Worm (Caenorhabditis elegans) whole organism, L1 larva: ENCODE measurements around the gene ins-35.

Experiments used
- C16A3.4 ChIP-seq: fragments of 150-350 bp; optimal IDR thresholded peaks from 2 replicates; lab custom pipeline; 2014; ENCODE audit warnings: missing biosample characterization, missing genetic modification characterization
- C34B4.2 ChIP-seq: sonication (generic microtip); optimal IDR thresholded peaks from 2 replicates; lab custom pipeline; 2017; ENCODE audit warnings: mild to moderate bottlenecking, missing genetic modification characterization, missing compliant biosample characterization
- F16B12.6 ChIP-seq: fragments of 150-350 bp; optimal IDR thresholded peaks from 2 replicates; lab custom pipeline; 2014; ENCODE audit warnings: missing biosample characterization, missing genetic modification characterization
- Y116A8C.19 ChIP-seq: sonication (generic microtip); optimal IDR thresholded peaks from 2 replicates; lab custom pipeline; 2016; ENCODE audit warnings: missing compliant biosample characterization, missing genetic modification characterization, borderline replicate concordance
- alr-1 ChIP-seq: fragments of 200-800 bp; sonication (Bioruptor generic); optimal IDR thresholded peaks from 2 replicates; lab custom pipeline; 2018; ENCODE audit warnings: borderline replicate concordance, mild to moderate bottlenecking, missing genetic modification characterization, missing compliant biosample characterization
- aly-2 ChIP-seq: fragments of 150-350 bp; optimal IDR thresholded peaks from 2 replicates; lab custom pipeline; 2014; ENCODE audit warnings: missing biosample characterization, missing genetic modification characterization
- ama-1 ChIP-seq: fragments of 150-350 bp; optimal IDR thresholded peaks from 2 replicates; lab custom pipeline; 2014
- blmp-1 ChIP-seq: fragments of 150-350 bp; optimal IDR thresholded peaks from 2 replicates; lab custom pipeline; 2014; ENCODE audit warnings: missing biosample characterization, missing genetic modification characterization
- ceh-63 ChIP-seq: fragments of 200-800 bp; sonication (Bioruptor generic); optimal IDR thresholded peaks from 2 replicates; lab custom pipeline; 2018; ENCODE audit warnings: mild to moderate bottlenecking, missing genetic modification characterization, missing compliant biosample characterization
- ceh-82 ChIP-seq, 3 experiments: fragments of 150-350 bp in 1 of 3; sonication (generic microtip) in 2 of 3; optimal IDR thresholded peaks; 2 replicates each; lab custom pipeline; 2014 to 2017; ENCODE audit warnings: missing biosample characterization in 3 of 3, missing genetic modification characterization in 3 of 3
- ceh-90 ChIP-seq: sonication (generic microtip); optimal IDR thresholded peaks from 2 replicates; lab custom pipeline; 2016; ENCODE audit warnings: missing genetic modification characterization, missing compliant biosample characterization
- ces-1 ChIP-seq: fragments of 150-350 bp; optimal IDR thresholded peaks from 2 replicates; lab custom pipeline; 2014; ENCODE audit warnings: missing biosample characterization, missing genetic modification reagents, missing genetic modification characterization
- dpl-1 ChIP-seq, 3 experiments: fragments of 150-350 bp in 2 of 3; sonication (generic microtip) in 1 of 3; optimal IDR thresholded peaks; 2 replicates each; lab custom pipeline; 2014 to 2017; ENCODE audit warnings: missing biosample characterization in 3 of 3, missing genetic modification characterization in 3 of 3, missing genetic modification reagents in 3 of 3
- efl-1 ChIP-seq, 4 experiments: fragments of 150-350 bp; optimal IDR thresholded peaks in 3 of 4; peaks in 1 of 4; 1 replicate in 1 of 4; 2 replicates in 3 of 4; lab custom pipeline; 2014; ENCODE audit warnings: missing biosample characterization in 2 of 4, missing genetic modification characterization in 2 of 4, missing genetic modification reagents in 2 of 4
- efl-3 ChIP-seq: fragments of 200-800 bp; sonication (Bioruptor generic); optimal IDR thresholded peaks from 2 replicates; lab custom pipeline; 2018; ENCODE audit warnings: mild to moderate bottlenecking, missing genetic modification characterization, missing compliant biosample characterization
- egl-13 ChIP-seq: sonication (generic microtip); optimal IDR thresholded peaks from 2 replicates; lab custom pipeline; 2016; ENCODE audit warnings: missing genotype, missing genetic modification reagents, missing genetic modification characterization, missing compliant biosample characterization
- elt-2 ChIP-seq: sonication (generic microtip); optimal IDR thresholded peaks from 2 replicates; lab custom pipeline; 2016; ENCODE audit warnings: missing genetic modification characterization, mild to moderate bottlenecking, inconsistent platforms, missing compliant biosample characterization, missing genetic modification reagents
- fkh-10 ChIP-seq: sonication (generic microtip); optimal IDR thresholded peaks from 2 replicates; lab custom pipeline; 2017; ENCODE audit warnings: missing biosample characterization, missing genetic modification reagents, missing genetic modification characterization
- fos-1 ChIP-seq: fragments of 150-350 bp; optimal IDR thresholded peaks from 2 replicates; lab custom pipeline; 2014; ENCODE audit warnings: missing biosample characterization, missing genetic modification characterization
- isw-1 ChIP-seq: fragments of 200-800 bp; sonication (Bioruptor generic); IDR thresholded peaks from 2 replicates; pipeline ENCODE4 v1.3.6; 2022; ENCODE audit warnings: missing genetic modification characterization, missing compliant biosample characterization
- lin-13 ChIP-seq: fragments of 150-350 bp; optimal IDR thresholded peaks from 2 replicates; lab custom pipeline; 2014; ENCODE audit warnings: missing biosample characterization, missing genetic modification reagents, missing genetic modification characterization
- lin-14 ChIP-seq: fragments of 200-800 bp; sonication (Bioruptor generic); optimal IDR thresholded peaks from 2 replicates; lab custom pipeline; 2018; ENCODE audit warnings: mild to moderate bottlenecking, missing genetic modification characterization, moderate library complexity, missing compliant biosample characterization
- lin-15B ChIP-seq: fragments of 150-350 bp; sonication (generic microtip); optimal IDR thresholded peaks from 3 replicates; lab custom pipeline; 2014; ENCODE audit warnings: missing biosample characterization, missing genetic modification characterization
- lin-35 ChIP-seq, 2 experiments: fragments of 150-350 bp; optimal IDR thresholded peaks; 2 replicates each; lab custom pipeline; 2014; ENCODE audit warnings: missing biosample characterization in 2 of 2, missing genetic modification characterization in 2 of 2, missing genetic modification reagents in 2 of 2
- lir-3 ChIP-seq: sonication (generic microtip); optimal IDR thresholded peaks from 2 replicates; lab custom pipeline; 2016; ENCODE audit warnings: mild to moderate bottlenecking, missing genetic modification characterization, moderate library complexity, missing compliant biosample characterization; ENCODE audit not compliant: poor library complexity
- lsy-2 ChIP-seq, 2 experiments: fragments of 150-350 bp; optimal IDR thresholded peaks; 2 replicates each; lab custom pipeline; 2014; ENCODE audit warnings: missing biosample characterization in 2 of 2, missing genetic modification characterization in 2 of 2
- mdl-1 ChIP-seq, 2 experiments: fragments of 150-350 bp; optimal IDR thresholded peaks; 2 replicates each; lab custom pipeline; 2014 to 2017; ENCODE audit warnings: missing biosample characterization in 2 of 2, missing genetic modification characterization in 2 of 2, inconsistent platforms in 1 of 2
- mep-1 ChIP-seq: fragments of 150-350 bp; optimal IDR thresholded peaks from 2 replicates; lab custom pipeline; 2014; ENCODE audit warnings: missing biosample characterization, missing genetic modification characterization
- nhr-12 ChIP-seq: sonication (generic microtip); optimal IDR thresholded peaks from 2 replicates; lab custom pipeline; 2017; ENCODE audit warnings: missing biosample characterization, missing genetic modification characterization
- nhr-19 ChIP-seq: fragments of 200-800 bp; sonication (Bioruptor generic); conservative IDR thresholded peaks from 2 replicates; pipeline ENCODE4 v1.3.6; 2022; ENCODE audit warnings: missing genetic modification characterization, missing compliant biosample characterization
- nhr-237 ChIP-seq: fragments of 150-350 bp; optimal IDR thresholded peaks from 2 replicates; lab custom pipeline; 2014; ENCODE audit warnings: missing biosample characterization, missing genetic modification characterization
- nhr-28 ChIP-seq: fragments of 150-350 bp; optimal IDR thresholded peaks from 2 replicates; lab custom pipeline; 2014; ENCODE audit warnings: missing biosample characterization, missing genetic modification characterization
- nhr-47 ChIP-seq: sonication (generic microtip); optimal IDR thresholded peaks from 2 replicates; lab custom pipeline; 2016; ENCODE audit warnings: mild to moderate bottlenecking, missing genetic modification characterization, moderate library complexity, missing compliant biosample characterization
- nhr-71 ChIP-seq: sonication (generic microtip); optimal IDR thresholded peaks from 2 replicates; lab custom pipeline; 2016; ENCODE audit warnings: mild to moderate bottlenecking, missing genetic modification characterization, moderate library complexity, missing compliant biosample characterization
- nhr-77 ChIP-seq: fragments of 150-350 bp; optimal IDR thresholded peaks from 2 replicates; lab custom pipeline; 2014; ENCODE audit warnings: missing biosample characterization, missing genetic modification characterization
- nhr-85 ChIP-seq: sonication (generic microtip); peaks from one replicate; lab custom pipeline; 2016; ENCODE audit warnings: missing genetic modification characterization, inconsistent platforms, missing compliant biosample characterization
- nhr-90 ChIP-seq: sonication (generic microtip); optimal IDR thresholded peaks from 2 replicates; lab custom pipeline; 2016; ENCODE audit warnings: mild to moderate bottlenecking, missing genetic modification characterization, missing compliant biosample characterization; ENCODE audit not compliant: poor library complexity
- pag-3 ChIP-seq: sonication (generic microtip); optimal IDR thresholded peaks from 2 replicates; lab custom pipeline; 2017; ENCODE audit warnings: missing genetic modification characterization, mild to moderate bottlenecking, missing compliant biosample characterization, antibody characterized with exemption, borderline replicate concordance; ENCODE audit not compliant: insufficient read depth
- pax-3 ChIP-seq: fragments of 200-800 bp; sonication (Bioruptor generic); optimal IDR thresholded peaks from 2 replicates; lab custom pipeline; 2018; ENCODE audit warnings: mild to moderate bottlenecking, missing genetic modification characterization, moderate library complexity, missing compliant biosample characterization
- snu-23 ChIP-seq: sonication (generic microtip); optimal IDR thresholded peaks from 2 replicates; lab custom pipeline; 2016; ENCODE audit warnings: missing genetic modification characterization, missing compliant biosample characterization
- sox-4 ChIP-seq: sonication (generic microtip); optimal IDR thresholded peaks from 2 replicates; lab custom pipeline; 2016; ENCODE audit warnings: missing genetic modification characterization, missing compliant biosample characterization
- swsn-7 ChIP-seq: sonication (generic microtip); optimal IDR thresholded peaks from 2 replicates; lab custom pipeline; 2016; ENCODE audit warnings: missing genetic modification characterization, missing compliant biosample characterization
- unc-30 ChIP-seq: sonication (generic microtip); optimal IDR thresholded peaks from 2 replicates; lab custom pipeline; 2017; ENCODE audit warnings: missing biosample characterization, missing genetic modification characterization
- unc-98 ChIP-seq: fragments of 200-800 bp; sonication (Bioruptor generic); IDR thresholded peaks from 2 replicates; pipeline ENCODE4 v1.3.6; 2022; ENCODE audit warnings: missing genetic modification characterization, missing compliant biosample characterization
- zag-1 ChIP-seq: fragments of 150-350 bp; optimal IDR thresholded peaks from 2 replicates; lab custom pipeline; 2014; ENCODE audit warnings: missing biosample characterization, missing genetic modification characterization

The ins-35 gene

ce11 chrV:20374484-20374883 is 852 bp upstream of the ins-35 start:
- TF ChIP-seq alr-1 (tag; lab: Kevin White, UChicago) = no peak
- TF ChIP-seq elt-2 = peak; percentile 73
- peak; percentile 25 for TF ChIP-seq pax-3
- TF ChIP-seq lin-35 (GFP tag; optimal IDR thresholded peaks at IDR 0.05; lab: Kevin White, UChicago) = peak in 1 of 2 experiments; percentile 9

ce11 chrV:20376070-20376469 is 734 bp downstream of the ins-35 start:
- TF ChIP-seq nhr-85 (tag; lab: Kevin White, UChicago) (no peak), C34B4.2 (no peak), lin-14 (GFP tag; lab: Kevin White, UChicago) (no peak), fos-1 (tag; lab: Kevin White, UChicago) (no peak), swsn-7 (tag; lab: Kevin White, UChicago) (no peak), egl-13 (tag; lab: Kevin White, UChicago) (no peak), mep-1 (no peak), zag-1 (tag; lab: Kevin White, UChicago) (no peak), lsy-2 (tag; optimal IDR thresholded peaks at IDR 0.05; lab: Kevin White, UChicago) (no peak), pax-3 (no peak), efl-3 (no peak), ama-1 (lab: Kevin White, UChicago) (no peak), nhr-71 (tag; lab: Kevin White, UChicago) (no peak), C16A3.4 (tag; lab: Kevin White, UChicago) (no peak), unc-30 (tag; lab: Kevin White, UChicago) (no peak)

ce11 chrV:20380320-20380719 is 5.0 kb downstream of the ins-35 start, which contains the start of gene K02E2.6:
TSS of gene K02E2.6 (plus strand) at chrV:20380561.
- TF ChIP-seq nhr-237 (tag; lab: Kevin White, UChicago) = no peak
- TF ChIP-seq efl-1 (optimal IDR thresholded peaks at IDR 0.05; lab: Kevin White, UChicago) = peak; percentile 7 to 50
- peak in 1 of 2 experiments; percentile 92 for TF ChIP-seq efl-1 (GFP tag; optimal IDR thresholded peaks at IDR 0.05 in 1 of 2; lab: Kevin White, UChicago)
- TF ChIP-seq lin-35 (GFP tag; optimal IDR thresholded peaks at IDR 0.05; lab: Kevin White, UChicago) = peak in 1 of 2 experiments; percentile 28
- no peak for TF ChIP-seq unc-98
- TF ChIP-seq mep-1 = peak; percentile 36
- no peak for TF ChIP-seq sox-4 (tag; lab: Kevin White, UChicago)
- peak; percentile 5 for TF ChIP-seq nhr-85 (tag; lab: Kevin White, UChicago)
- peak in 1 of 3 experiments; percentile 22 for TF ChIP-seq ceh-82 (tag; optimal IDR thresholded peaks at IDR 0.05; lab: Kevin White, UChicago)
- TF ChIP-seq unc-30 (tag; lab: Kevin White, UChicago) = no peak
- TF ChIP-seq mdl-1 (tag; optimal IDR thresholded peaks at IDR 0.05; lab: Kevin White, UChicago) = peak in 1 of 2 experiments; percentile 11
- TF ChIP-seq nhr-77 (tag; lab: Kevin White, UChicago) = no peak
- peak; percentile 54 for TF ChIP-seq blmp-1 (tag; lab: Kevin White, UChicago)
- TF ChIP-seq dpl-1 (GFP tag; optimal IDR thresholded peaks at IDR 0.05; lab: Kevin White, UChicago) = peak in 1 of 3 experiments; percentile 17
- no peak for TF ChIP-seq ceh-90 (tag; lab: Kevin White, UChicago)
- no peak for TF ChIP-seq ces-1 (GFP tag; lab: Kevin White, UChicago)
- TF ChIP-seq C16A3.4 (tag; lab: Kevin White, UChicago) = no peak
- no peak for TF ChIP-seq Y116A8C.19 (tag; lab: Kevin White, UChicago)
- TF ChIP-seq nhr-12 = no peak
- TF ChIP-seq nhr-47 (tag; lab: Kevin White, UChicago) = peak; percentile 1

ce11 chrV:20383065-20383609 is 7.8 kb downstream of the ins-35 start, which contains the start of gene K02E2.11:
TSS of gene K02E2.11 (plus strand) at chrV:20383315.
- TF ChIP-seq lir-3 (tag; lab: Kevin White, UChicago) (no peak), lin-15B (tag; lab: Kevin White, UChicago) (no peak), nhr-77 (tag; lab: Kevin White, UChicago) (no peak), F16B12.6 (tag; lab: Kevin White, UChicago) (no peak), fkh-10 (GFP tag; lab: Kevin White, UChicago) (no peak), nhr-28 (tag; lab: Kevin White, UChicago) (no peak), pag-3 (no peak), ceh-63 (GFP tag; lab: Kevin White, UChicago) (no peak), C16A3.4 (tag; lab: Kevin White, UChicago) (no peak), nhr-90 (tag; lab: Kevin White, UChicago) (no peak), C34B4.2 (no peak), unc-98 (no peak), nhr-85 (tag; lab: Kevin White, UChicago) (no peak), isw-1 (GFP tag; lab: Robert Waterston, UW) (no peak), lin-13 (no peak), dpl-1 (GFP tag; optimal IDR thresholded peaks at IDR 0.05; lab: Kevin White, UChicago) (peak in 2 of 3 experiments; percentile 4 to 21), mdl-1 (tag; optimal IDR thresholded peaks at IDR 0.05; lab: Kevin White, UChicago) (peak in 1 of 2 experiments; percentile 59), aly-2 (tag; lab: Kevin White, UChicago) (no peak), nhr-47 (tag; lab: Kevin White, UChicago) (no peak), efl-3 (no peak), snu-23 (GFP tag; lab: Kevin White, UChicago) (peak; percentile 71), nhr-19 (GFP tag; lab: Robert Waterston, UW) (no peak)
